Worm (Caenorhabditis elegans) whole organism, L4 larva: ENCODE results near the gene F46F2.5.

ENCODE experiments used
- F26F4.8 ChIP-seq: fragments of 200-800 bp; sonication (Bioruptor generic); conservative IDR thresholded peaks from 2 replicates; pipeline ENCODE4 v1.3.6; 2022; ENCODE audit warnings: missing genetic modification characterization, missing compliant biosample characterization
- F37D6.2 ChIP-seq: sonication (generic microtip); optimal IDR thresholded peaks from 2 replicates; lab custom pipeline; 2016; ENCODE audit warnings: mild to moderate bottlenecking, missing genetic modification characterization, missing compliant biosample characterization
- F44E2.7 ChIP-seq: fragments of 200-800 bp; sonication (Bioruptor generic); IDR thresholded peaks from 2 replicates; pipeline ENCODE4 v2.1.2; 2022; ENCODE audit warnings: missing genetic modification characterization, missing compliant biosample characterization
- Y48G9A.11 ChIP-seq: fragments of 200-800 bp; sonication (Bioruptor generic); IDR thresholded peaks from 2 replicates; pipeline ENCODE4 v1.3.6; 2022; ENCODE audit warnings: missing genetic modification reagents, missing genetic modification characterization, missing compliant biosample characterization
- Y75B8A.6 ChIP-seq: fragments of 200-800 bp; sonication (Bioruptor generic); IDR thresholded peaks from 2 replicates; pipeline ENCODE4 v1.3.6; 2022; ENCODE audit warnings: missing genetic modification reagents, missing genetic modification characterization, missing compliant biosample characterization
- aha-1 ChIP-seq: fragments of 150-350 bp; peaks from one replicate; lab custom pipeline; 2014; ENCODE audit warnings: missing biosample characterization, missing genetic modification characterization
- ama-1 ChIP-seq: fragments of 150-350 bp; optimal IDR thresholded peaks from 2 replicates; lab custom pipeline; 2014; ENCODE audit warnings: inconsistent platforms, mixed read lengths
- arid-1 ChIP-seq: fragments of 200-800 bp; sonication (Bioruptor generic); conservative IDR thresholded peaks from 2 replicates; pipeline ENCODE4 v1.3.6; 2022; ENCODE audit warnings: missing genetic modification reagents, missing genetic modification characterization, missing compliant biosample characterization
- ctbp-1 ChIP-seq: fragments of 200-800 bp; sonication (Bioruptor generic); IDR thresholded peaks from 2 replicates; pipeline ENCODE4 v1.3.6; 2022; ENCODE audit warnings: missing genetic modification reagents, missing genetic modification characterization, missing compliant biosample characterization
- dmd-9 ChIP-seq: fragments of 200-800 bp; sonication (Bioruptor generic); IDR thresholded peaks from 2 replicates; pipeline ENCODE4 v1.3.6; 2022; ENCODE audit warnings: missing genetic modification reagents, missing genetic modification characterization, missing compliant biosample characterization
- duxl-1 ChIP-seq: sonication (generic microtip); optimal IDR thresholded peaks from 2 replicates; lab custom pipeline; 2016; ENCODE audit warnings: mild to moderate bottlenecking, missing genetic modification characterization, moderate library complexity, missing compliant biosample characterization; ENCODE audit not compliant: poor library complexity
- egl-27 ChIP-seq: sonication (generic microtip); optimal IDR thresholded peaks from 3 replicates; lab custom pipeline; 2017; ENCODE audit warnings: missing biosample characterization, missing genetic modification reagents, missing genetic modification characterization
- gei-8 ChIP-seq: fragments of 200-800 bp; sonication (Bioruptor generic); optimal IDR thresholded peaks from 2 replicates; lab custom pipeline; 2018; ENCODE audit warnings: mild to moderate bottlenecking, missing genetic modification characterization, missing compliant biosample characterization
- hmg-1.1 ChIP-seq: fragments of 200-800 bp; sonication (Bioruptor generic); IDR thresholded peaks from 2 replicates; pipeline ENCODE4 v1.3.6; 2022; ENCODE audit warnings: missing genetic modification reagents, missing genetic modification characterization, missing compliant biosample characterization
- lim-7 ChIP-seq: fragments of 200-800 bp; sonication (Bioruptor generic); IDR thresholded peaks from 2 replicates; pipeline ENCODE4 v1.3.6; 2022; ENCODE audit warnings: missing genetic modification characterization, missing compliant biosample characterization
- lin-38 ChIP-seq: fragments of 200-800 bp; sonication (Bioruptor generic); IDR thresholded peaks from 2 replicates; pipeline ENCODE4 v1.3.6; 2022; ENCODE audit warnings: missing genetic modification reagents, missing genetic modification characterization, missing compliant biosample characterization
- lir-3 ChIP-seq: sonication (generic microtip); optimal IDR thresholded peaks from 2 replicates; lab custom pipeline; 2016; ENCODE audit warnings: mild to moderate bottlenecking, missing genetic modification characterization, missing compliant biosample characterization
- madf-5 ChIP-seq, 2 experiments: fragments of 200-800 bp; sonication (Bioruptor generic); IDR thresholded peaks; 2 replicates each; pipeline ENCODE4 v1.3.6; 2022; ENCODE audit warnings: missing compliant biosample characterization in 2 of 2, missing genetic modification characterization in 2 of 2
- madf-9 ChIP-seq: fragments of 200-800 bp; sonication (Bioruptor generic); conservative IDR thresholded peaks from 2 replicates; pipeline ENCODE4 v1.3.6; 2022; ENCODE audit warnings: missing genetic modification reagents, missing genetic modification characterization, missing compliant biosample characterization
- mxl-3 ChIP-seq: fragments of 200-800 bp; sonication (Bioruptor generic); optimal IDR thresholded peaks from 2 replicates; lab custom pipeline; 2018; ENCODE audit warnings: mild to moderate bottlenecking, missing genetic modification characterization, missing compliant biosample characterization
- nhr-102 ChIP-seq: sonication (generic microtip); optimal IDR thresholded peaks from 2 replicates; lab custom pipeline; 2016; ENCODE audit warnings: mild to moderate bottlenecking, missing genetic modification characterization, moderate library complexity, missing compliant biosample characterization
- nhr-237 ChIP-seq: sonication (generic microtip); optimal IDR thresholded peaks from 2 replicates; lab custom pipeline; 2017; ENCODE audit warnings: missing biosample characterization, missing genetic modification characterization
- nhr-25 ChIP-seq: sonication (generic microtip); optimal IDR thresholded peaks from 2 replicates; lab custom pipeline; 2017; ENCODE audit warnings: missing genetic modification characterization, mild to moderate bottlenecking, missing compliant biosample characterization, antibody characterized with exemption, moderate library complexity, borderline replicate concordance; ENCODE audit not compliant: insufficient read depth
- nhr-41 ChIP-seq: fragments of 200-800 bp; sonication (Bioruptor generic); IDR thresholded peaks from 2 replicates; pipeline ENCODE4 v1.3.6; 2022; ENCODE audit warnings: missing genetic modification reagents, missing genetic modification characterization, missing compliant biosample characterization
- nhr-42 ChIP-seq: fragments of 200-800 bp; sonication (Bioruptor generic); IDR thresholded peaks from 2 replicates; pipeline ENCODE4 v1.3.6; 2022; ENCODE audit warnings: missing genetic modification characterization, missing compliant biosample characterization
- nhr-76 ChIP-seq: fragments of 150-350 bp; optimal IDR thresholded peaks from 2 replicates; lab custom pipeline; 2014; ENCODE audit warnings: missing biosample characterization, missing genetic modification characterization
- rbr-2 ChIP-seq: sonication (generic microtip); optimal IDR thresholded peaks from 2 replicates; lab custom pipeline; 2016; ENCODE audit warnings: missing genotype, missing genetic modification characterization, missing compliant biosample characterization
- saeg-2 ChIP-seq: fragments of 200-800 bp; sonication (Bioruptor generic); IDR thresholded peaks from 2 replicates; pipeline ENCODE4 v1.3.6; 2022; ENCODE audit warnings: missing genetic modification reagents, missing genetic modification characterization, missing compliant biosample characterization
- set-16 ChIP-seq: fragments of 200-800 bp; sonication (Bioruptor generic); IDR thresholded peaks from 2 replicates; pipeline ENCODE4 v1.3.6; 2022; ENCODE audit warnings: missing genetic modification reagents, missing genetic modification characterization, missing compliant biosample characterization
- snpc-1.2 ChIP-seq: fragments of 200-800 bp; sonication (Bioruptor generic); IDR thresholded peaks from 2 replicates; pipeline ENCODE4 v1.3.6; 2022; ENCODE audit warnings: missing genetic modification reagents, missing genetic modification characterization, missing compliant biosample characterization
- unc-39 ChIP-seq: sonication (generic microtip); optimal IDR thresholded peaks from 2 replicates; lab custom pipeline; 2017; ENCODE audit warnings: missing biosample characterization, missing genetic modification characterization
- unc-62 ChIP-seq, 3 experiments: fragments of 150-350 bp in 1 of 3; sonication (generic microtip); optimal IDR thresholded peaks in 2 of 3; peaks in 1 of 3; 1 replicate in 1 of 3; 2 replicates in 2 of 3; lab custom pipeline; 2014 to 2017; ENCODE audit warnings: missing biosample characterization in 3 of 3, missing genetic modification characterization in 3 of 3, missing genetic modification reagents in 3 of 3, missing genotype in 1 of 3
- zfp-2 ChIP-seq: sonication (generic microtip); optimal IDR thresholded peaks from 2 replicates; lab custom pipeline; 2016; ENCODE audit warnings: mild to moderate bottlenecking, missing genetic modification characterization, missing compliant biosample characterization
- ztf-7 ChIP-seq: fragments of 150-350 bp; optimal IDR thresholded peaks from 2 replicates; lab custom pipeline; 2014; ENCODE audit warnings: missing biosample characterization, missing genetic modification characterization

F46F2.5 gene

DNA sequence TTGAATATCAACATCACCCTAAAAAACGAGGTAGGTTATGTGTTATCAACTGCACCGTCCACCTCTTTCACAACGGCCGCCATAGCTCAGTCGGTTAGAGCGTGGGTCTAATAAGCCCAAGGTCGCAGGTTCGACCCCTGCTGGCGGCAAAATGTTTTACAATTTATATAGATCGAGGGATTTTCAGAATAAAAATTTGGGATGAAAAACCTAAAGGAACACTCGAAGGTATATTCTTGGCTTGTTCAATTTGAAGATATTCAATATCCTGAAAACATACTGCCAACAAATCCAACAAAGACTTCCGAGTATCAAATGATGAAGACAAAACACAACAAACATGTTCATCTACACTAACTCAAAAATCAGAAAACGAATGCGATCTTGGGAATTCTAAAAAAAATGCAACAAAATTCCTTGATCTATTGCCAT lies 34.9 kb downstream of the F46F2.5 start (continued):
- TF ChIP-seq arid-1 (GFP tag; lab: Robert Waterston, UW) (peak; percentile 84), nhr-42 (GFP tag; lab: Robert Waterston, UW) (no peak), snpc-1.2 (GFP tag; lab: Robert Waterston, UW) (peak; percentile 80), mxl-3 (peak; percentile 29), lir-3 (tag; lab: Kevin White, UChicago) (peak; percentile 65)

DNA sequence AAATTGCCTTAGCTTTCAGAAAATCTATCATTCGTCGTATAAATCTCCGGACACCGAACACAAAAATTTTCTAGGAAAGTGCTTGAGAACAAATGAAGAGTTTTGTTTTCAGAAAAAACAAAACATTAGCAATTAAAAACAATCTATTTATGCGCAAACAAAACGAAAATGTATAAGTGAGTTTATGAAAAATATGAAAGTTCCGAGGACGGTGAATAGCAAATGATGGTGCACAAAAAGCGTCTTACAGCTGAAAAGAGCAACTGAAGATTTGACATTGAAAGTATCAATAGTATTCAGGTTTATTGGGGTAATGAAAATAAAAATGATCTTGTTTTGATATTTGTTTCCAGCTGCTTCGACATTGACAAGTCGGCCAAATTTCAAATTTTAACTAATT lies 37.5 kb downstream of the F46F2.5 start:
- peak; percentile 93 for TF ChIP-seq aha-1 (tag; lab: Kevin White, UChicago)
- TF ChIP-seq zfp-2, result no peak

DNA sequence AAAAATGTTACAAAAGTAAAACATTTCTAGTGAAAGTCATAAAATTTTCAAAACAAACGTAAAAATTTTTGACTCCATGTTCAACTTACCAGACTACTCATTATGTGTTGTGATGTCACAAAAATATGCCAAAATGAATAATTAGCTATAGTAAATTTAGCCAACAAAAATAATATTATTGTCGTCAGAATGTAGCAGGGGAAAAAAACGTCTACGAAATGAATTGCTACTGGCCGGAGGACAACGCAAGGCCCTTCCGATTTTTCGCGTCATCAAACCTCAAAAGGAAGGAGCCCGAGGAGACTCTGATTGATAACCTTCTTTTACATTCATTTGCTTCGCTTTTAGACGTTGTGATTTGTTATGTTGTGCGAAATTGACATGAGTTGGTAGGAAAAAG lies 40.3 kb downstream of the F46F2.5 start, which contains the start of gene ser-2:
ser-2 (minus strand) TSS at position 101 of the 400 bp plus-strand sequence.
- TF ChIP-seq madf-5 (GFP tag; IDR thresholded peaks at IDR 0.05; lab: Robert Waterston, UW) (no peak), lin-38 (GFP tag; lab: Robert Waterston, UW) (no peak), F26F4.8 (GFP tag; lab: Robert Waterston, UW) (no peak), dmd-9 (GFP tag; lab: Robert Waterston, UW) (no peak), nhr-25 (tag; lab: Kevin White, UChicago) (no peak), egl-27 (tag; lab: Kevin White, UChicago) (no peak), Y48G9A.11 (no peak), lim-7 (GFP tag; lab: Robert Waterston, UW) (no peak), saeg-2 (no peak), madf-9 (GFP tag; lab: Robert Waterston, UW) (no peak), unc-62 (GFP tag; optimal IDR thresholded peaks at IDR 0.05 in 1 of 2; lab: Kevin White, UChicago) (no peak), unc-62 (tag; optimal IDR thresholded peaks at IDR 0.05; lab: Kevin White, UChicago) (no peak), F44E2.7 (GFP tag; lab: Robert Waterston, UW) (no peak), F37D6.2 (tag; lab: Kevin White, UChicago) (no peak)

DNA sequence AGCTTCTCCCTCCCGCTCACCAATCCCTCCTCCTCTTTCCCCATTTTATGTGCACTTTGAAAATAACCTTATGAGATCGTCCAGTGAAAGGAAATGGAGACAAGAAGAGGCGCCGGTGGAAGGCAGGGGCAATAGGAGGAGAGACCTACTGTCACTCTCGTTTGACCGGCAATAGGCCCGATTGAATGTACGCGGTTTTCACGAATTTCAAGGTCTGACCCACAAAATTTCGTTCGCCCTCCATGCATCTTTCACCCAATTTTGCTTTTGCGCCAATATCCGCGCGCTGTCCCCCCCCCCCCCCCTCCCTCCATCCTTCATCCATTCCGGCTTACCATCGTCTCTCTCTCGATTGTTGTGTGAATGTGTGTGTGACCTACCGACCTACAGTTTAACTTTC lies 45.2 kb downstream of the F46F2.5 start:
- TF ChIP-seq ztf-7 (tag; lab: Kevin White, UChicago), result no peak
- peak; percentile 24; the same call in 1 of the 2 replicates for TF ChIP-seq set-16 (GFP tag; lab: Robert Waterston, UW)
- no peak for TF ChIP-seq gei-8 (GFP tag; lab: Kevin White, UChicago)
- TF ChIP-seq rbr-2 (tag; lab: Kevin White, UChicago), result no peak
- no peak for TF ChIP-seq ama-1 (lab: Kevin White, UChicago)
- no peak for TF ChIP-seq nhr-41 (GFP tag; lab: Robert Waterston, UW)
- TF ChIP-seq Y75B8A.6 (GFP tag; lab: Robert Waterston, UW), result no peak
- no peak for TF ChIP-seq nhr-102 (tag; lab: Kevin White, UChicago)
- no peak for TF ChIP-seq nhr-76 (tag; lab: Kevin White, UChicago)
- TF ChIP-seq unc-62 (GFP tag; optimal IDR thresholded peaks at IDR 0.05 in 1 of 2; lab: Kevin White, UChicago), result peak in 1 of 2 experiments; percentile 66
- TF ChIP-seq unc-62 (tag; optimal IDR thresholded peaks at IDR 0.05; lab: Kevin White, UChicago), result no peak
- no peak for TF ChIP-seq duxl-1 (tag; lab: Kevin White, UChicago)
- no peak for TF ChIP-seq hmg-1.1 (GFP tag; lab: Robert Waterston, UW)
- no peak for TF ChIP-seq ctbp-1 (GFP tag; lab: Robert Waterston, UW)
- TF ChIP-seq unc-39 (tag; lab: Kevin White, UChicago), result no peak
- TF ChIP-seq aha-1 (tag; lab: Kevin White, UChicago), result peak; percentile 2
- TF ChIP-seq lir-3 (tag; lab: Kevin White, UChicago), result no peak
- no peak for TF ChIP-seq nhr-237
